Fruit fly (Drosophila melanogaster) whole organism, embryonic: Measurements from ENCODE around the gene mxc.

Experiments used
- Ada2b ChIP-seq: fragments of 200-800 bp; sonication (Bioruptor generic); IDR thresholded peaks from 2 replicates; pipeline ENCODE4 v1.3.6; 2022; ENCODE audit warnings: missing biosample characterization, missing genetic modification characterization
- Atf-2 ChIP-seq: fragments of 200-800 bp; sonication (Bioruptor generic); optimal IDR thresholded peaks from 2 replicates; lab custom pipeline; 2016; ENCODE audit warnings: missing biosample characterization, missing genetic modification characterization
- Bdp1 ChIP-seq: fragments of 200-800 bp; sonication (Bioruptor generic); optimal IDR thresholded peaks from 3 replicates; lab custom pipeline; 2016; ENCODE audit warnings: missing biosample characterization, missing genetic modification characterization
- CG10274 ChIP-seq: fragments of 200-800 bp; sonication (Bioruptor generic); optimal IDR thresholded peaks from 3 replicates; lab custom pipeline; 2017; ENCODE audit warnings: missing biosample characterization, mild to moderate bottlenecking, missing genetic modification characterization
- CG12391 ChIP-seq: fragments of 200-800 bp; sonication (Bioruptor generic); optimal IDR thresholded peaks from 3 replicates; lab custom pipeline; 2018; ENCODE audit warnings: missing biosample characterization, mild to moderate bottlenecking, missing genetic modification characterization, moderate library complexity
- CG17359 ChIP-seq: fragments of 200-800 bp; sonication (Bioruptor generic); optimal IDR thresholded peaks from 3 replicates; lab custom pipeline; 2018; ENCODE audit warnings: missing biosample characterization, mild to moderate bottlenecking, missing genetic modification characterization, moderate library complexity
- CG17361 ChIP-seq: fragments of 200-800 bp; sonication (Bioruptor generic); IDR thresholded peaks from 3 replicates; pipeline ENCODE4 v1.3.6; 2022; ENCODE audit warnings: missing biosample characterization, missing genetic modification characterization
- CG17568 ChIP-seq: fragments of 200-800 bp; sonication (Bioruptor generic); optimal IDR thresholded peaks from 2 replicates; lab custom pipeline; 2018; ENCODE audit warnings: missing biosample characterization, mild to moderate bottlenecking, missing genetic modification characterization, moderate library complexity
- CG17612 ChIP-seq: fragments of 200-800 bp; sonication (Bioruptor generic); IDR thresholded peaks from 2 replicates; pipeline ENCODE4 v1.3.6; 2022; ENCODE audit warnings: missing biosample characterization, missing genetic modification characterization
- CG17802 ChIP-seq: fragments of 200-800 bp; sonication (Bioruptor generic); optimal IDR thresholded peaks from 2 replicates; lab custom pipeline; 2018; ENCODE audit warnings: missing biosample characterization, mild to moderate bottlenecking, missing genetic modification characterization, moderate library complexity
- CG30431 ChIP-seq: fragments of 200-800 bp; sonication (Bioruptor generic); optimal IDR thresholded peaks from 2 replicates; lab custom pipeline; 2017; ENCODE audit warnings: missing biosample characterization, missing genetic modification characterization
- CG3726 ChIP-seq: fragments of 200-800 bp; sonication (Bioruptor generic); IDR thresholded peaks from 3 replicates; pipeline ENCODE4, ENCODE4 v1.3.6; 2022; ENCODE audit warnings: missing biosample characterization, missing genetic modification characterization
- CG4328 ChIP-seq: fragments of 200-800 bp; sonication (Bioruptor generic); optimal IDR thresholded peaks from 3 replicates; lab custom pipeline; 2017; ENCODE audit warnings: missing biosample characterization, missing genetic modification reagents, missing genetic modification characterization
- CG6272 ChIP-seq: fragments of 200-800 bp; sonication (Bioruptor generic); IDR thresholded peaks from 2 replicates; pipeline ENCODE4 v1.3.6; 2022; ENCODE audit warnings: missing biosample characterization, missing genetic modification characterization
- CG6654 ChIP-seq: fragments of 200-800 bp; sonication (Bioruptor generic); optimal IDR thresholded peaks from 2 replicates; lab custom pipeline; 2017; ENCODE audit warnings: missing biosample characterization, mild to moderate bottlenecking, missing genetic modification characterization
- CG8765 ChIP-seq: fragments of 200-800 bp; sonication (Bioruptor generic); IDR thresholded peaks from 2 replicates; pipeline ENCODE4 v1.3.6; 2022; ENCODE audit warnings: missing biosample characterization, missing genetic modification characterization
- CG9609 ChIP-seq: fragments of 200-800 bp; sonication (Bioruptor generic); optimal IDR thresholded peaks from 3 replicates; lab custom pipeline; 2016; ENCODE audit warnings: missing biosample characterization, missing genetic modification characterization
- Dbx ChIP-seq: fragments of 200-800 bp; sonication (Bioruptor generic); IDR thresholded peaks from 3 replicates; pipeline ENCODE4 v1.3.6; 2022; ENCODE audit warnings: missing biosample characterization, missing genetic modification characterization
- Eip74EF ChIP-seq, 2 experiments: fragments of 200-800 bp in 1 of 2; fragments of >200 bp in 1 of 2; sonication (Bioruptor generic) in 1 of 2; optimal IDR thresholded peaks; 2 replicates each; lab custom pipeline; 2017 to 2019; ENCODE audit warnings: missing biosample characterization in 2 of 2, missing genetic modification characterization in 2 of 2, mild to moderate bottlenecking in 1 of 2, moderate library complexity in 1 of 2
- Gug ChIP-seq: fragments of 200-800 bp; sonication (Bioruptor generic); IDR thresholded peaks from 4 replicates; pipeline ENCODE4 v1.3.6; 2022; ENCODE audit warnings: missing biosample characterization, missing genetic modification characterization
- Hmx ChIP-seq: fragments of 200-800 bp; sonication (Bioruptor generic); optimal IDR thresholded peaks from 2 replicates; lab custom pipeline; 2016; ENCODE audit warnings: missing biosample characterization, missing genetic modification characterization
- Hr51 ChIP-seq, 2 experiments: fragments of 200-800 bp; sonication (Bioruptor generic); optimal IDR thresholded peaks; 2 replicates in 1 of 2; 3 replicates in 1 of 2; lab custom pipeline; 2016 to 2018; ENCODE audit warnings: missing biosample characterization in 2 of 2, missing genetic modification characterization in 2 of 2, mild to moderate bottlenecking in 1 of 2, moderate library complexity in 1 of 2
- Hr78 ChIP-seq, 2 experiments: fragments of 200-800 bp in 1 of 2; fragments of >200 bp in 1 of 2; sonication (Bioruptor generic) in 1 of 2; optimal IDR thresholded peaks; 2 replicates each; lab custom pipeline; 2017 to 2019; ENCODE audit warnings: missing biosample characterization in 2 of 2, missing genetic modification characterization in 2 of 2, mild to moderate bottlenecking in 1 of 2, moderate library complexity in 1 of 2
- Hsf ChIP-seq: fragments of 200-800 bp; sonication (Bioruptor generic); optimal IDR thresholded peaks from 3 replicates; lab custom pipeline; 2016; ENCODE audit warnings: missing biosample characterization, missing genetic modification characterization
- Lhr ChIP-seq: fragments of 200-800 bp; sonication (Bioruptor generic); optimal IDR thresholded peaks from 3 replicates; lab custom pipeline; 2017; ENCODE audit warnings: mild to moderate bottlenecking, missing biosample characterization, missing genetic modification reagents, missing genetic modification characterization
- MTF-1 ChIP-seq: fragments of 200-800 bp; sonication (Bioruptor generic); optimal IDR thresholded peaks from 2 replicates; lab custom pipeline; 2018; ENCODE audit warnings: missing biosample characterization, mild to moderate bottlenecking, missing genetic modification characterization, borderline replicate concordance
- Nf-YC ChIP-seq: fragments of 200-800 bp; optimal IDR thresholded peaks from 3 replicates; lab custom pipeline; 2019; ENCODE audit warnings: missing biosample characterization, mild to moderate bottlenecking, missing genetic modification characterization, moderate library complexity
- Oli ChIP-seq: fragments of 200-800 bp; sonication (Bioruptor generic); optimal IDR thresholded peaks from 2 replicates; lab custom pipeline; 2018; ENCODE audit warnings: missing biosample characterization, mild to moderate bottlenecking, missing genetic modification characterization, moderate library complexity
- Pdp1 ChIP-seq, 2 experiments: fragments of 200-800 bp; sonication (Bioruptor generic); optimal IDR thresholded peaks; 3 replicates each; lab custom pipeline; 2016; ENCODE audit warnings: missing biosample characterization in 2 of 2, missing genetic modification characterization in 2 of 2, mild to moderate bottlenecking in 1 of 2, moderate library complexity in 1 of 2
- Sox100B ChIP-seq: fragments of 200-800 bp; sonication (Bioruptor generic); optimal IDR thresholded peaks from 3 replicates; lab custom pipeline; 2018; ENCODE audit warnings: missing biosample characterization, mild to moderate bottlenecking, missing genetic modification characterization
- Usf ChIP-seq: fragments of 200-800 bp; sonication (Bioruptor generic); optimal IDR thresholded peaks from 2 replicates; lab custom pipeline; 2017; ENCODE audit warnings: missing genotype, missing biosample characterization, missing genetic modification characterization
- YL-1 ChIP-seq: fragments of 200-800 bp; sonication (Bioruptor generic); optimal IDR thresholded peaks from 3 replicates; lab custom pipeline; 2017; ENCODE audit warnings: missing biosample characterization, mild to moderate bottlenecking, missing genetic modification characterization
- al ChIP-seq: fragments of 200-800 bp; sonication (Bioruptor generic); IDR thresholded peaks from 2 replicates; pipeline ENCODE4 v1.3.6; 2022; ENCODE audit warnings: missing biosample characterization, missing genetic modification characterization
- ase ChIP-seq: fragments of 200-800 bp; sonication (Bioruptor generic); IDR thresholded peaks from 3 replicates; pipeline ENCODE4 v1.3.6; 2022; ENCODE audit warnings: missing biosample characterization, missing genetic modification characterization
- chif ChIP-seq, 2 experiments: fragments of 200-800 bp; sonication (Bioruptor generic); optimal IDR thresholded peaks; 3 replicates each; lab custom pipeline; 2016; ENCODE audit warnings: missing biosample characterization in 2 of 2, missing genetic modification characterization in 2 of 2
- en ChIP-seq: fragments of 200-800 bp; sonication (Bioruptor generic); optimal IDR thresholded peaks from 2 replicates; lab custom pipeline; 2016; ENCODE audit warnings: missing biosample characterization, missing genetic modification characterization
- fd96Cb ChIP-seq: fragments of 200-800 bp; sonication (Bioruptor generic); optimal IDR thresholded peaks from 2 replicates; lab custom pipeline; 2018; ENCODE audit warnings: missing biosample characterization, mild to moderate bottlenecking, missing genetic modification characterization, moderate library complexity
- fru ChIP-seq: fragments of >200 bp; optimal IDR thresholded peaks from 2 replicates; lab custom pipeline; 2017
- gcm2 ChIP-seq: fragments of 200-800 bp; sonication (Bioruptor generic); optimal IDR thresholded peaks from 2 replicates; lab custom pipeline; 2016; ENCODE audit warnings: missing biosample characterization, missing genetic modification characterization
- grau ChIP-seq: fragments of 200-800 bp; optimal IDR thresholded peaks from 3 replicates; lab custom pipeline; 2019; ENCODE audit warnings: missing biosample characterization, mild to moderate bottlenecking, missing genetic modification characterization, moderate library complexity
- gsb ChIP-seq: fragments of 200-800 bp; sonication (Bioruptor generic); IDR thresholded peaks from 2 replicates; pipeline ENCODE4 v1.3.6; 2022; ENCODE audit warnings: missing biosample characterization, missing genetic modification characterization
- kay ChIP-seq: fragments of 200-800 bp; sonication (Bioruptor generic); optimal IDR thresholded peaks from 2 replicates; lab custom pipeline; 2016; ENCODE audit warnings: missing biosample characterization, missing genetic modification characterization
- pfk ChIP-seq: fragments of 200-800 bp; sonication (Bioruptor generic); optimal IDR thresholded peaks from 2 replicates; lab custom pipeline; 2018; ENCODE audit warnings: missing biosample characterization, mild to moderate bottlenecking, missing genetic modification characterization, moderate library complexity
- phol ChIP-seq: fragments of 200-800 bp; sonication (Bioruptor generic); optimal IDR thresholded peaks from 3 replicates; lab custom pipeline; 2018; ENCODE audit warnings: missing biosample characterization, mild to moderate bottlenecking, missing genetic modification characterization, moderate library complexity
- pnt ChIP-seq: fragments of 200-800 bp; sonication (Bioruptor generic); optimal IDR thresholded peaks from 3 replicates; lab custom pipeline; 2016; ENCODE audit warnings: missing biosample characterization, missing genetic modification characterization
- salm ChIP-seq: fragments of 200-800 bp; sonication (Bioruptor generic); optimal IDR thresholded peaks from 2 replicates; lab custom pipeline; 2018; ENCODE audit warnings: missing biosample characterization, mild to moderate bottlenecking, missing genetic modification characterization
- tna ChIP-seq: fragments of 200-800 bp; sonication (Bioruptor generic); IDR thresholded peaks from 2 replicates; pipeline ENCODE4 v1.3.6; 2022; ENCODE audit warnings: missing biosample characterization, missing genetic modification characterization; ENCODE audit not compliant: partially characterized antibody
- usp ChIP-seq: fragments of >200 bp; optimal IDR thresholded peaks from 2 replicates; lab custom pipeline; 2017; ENCODE audit warnings: missing biosample characterization, missing genetic modification characterization
- vfl ChIP-seq: fragments of 200-800 bp; sonication (Bioruptor generic); optimal IDR thresholded peaks from 2 replicates; lab custom pipeline; 2016; ENCODE audit warnings: missing biosample characterization, missing genetic modification characterization
- wek ChIP-seq: fragments of 200-800 bp; sonication (Bioruptor generic); optimal IDR thresholded peaks from 3 replicates; lab custom pipeline; 2018; ENCODE audit warnings: missing biosample characterization, mild to moderate bottlenecking, missing genetic modification characterization, moderate library complexity

mxc gene

DNA sequence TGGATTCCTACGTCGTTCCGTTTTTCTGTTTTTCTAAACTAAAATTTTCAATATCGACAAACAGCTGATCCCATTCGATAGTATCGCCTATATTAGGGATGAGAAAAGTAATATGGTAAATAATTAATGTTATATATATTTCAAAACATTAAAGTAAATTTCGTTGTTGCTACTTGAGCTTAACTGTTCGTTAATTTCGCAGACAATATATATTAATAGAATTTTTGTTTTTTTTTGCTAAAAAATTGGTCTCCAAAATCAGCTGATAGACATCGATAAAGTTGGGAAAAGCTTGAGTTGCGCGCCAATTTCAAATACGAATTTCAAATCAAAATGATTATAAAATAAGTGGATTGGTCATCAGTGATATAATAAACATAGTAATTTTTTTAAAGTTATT lies 46.9 kb downstream of the mxc start, which contains the start of gene CG12118 (continued):
- TF ChIP-seq CG9609 (GFP tag; lab: Kevin White, UChicago): peak; percentile 7
- peak in 1 of 2 experiments; percentile 54 for TF ChIP-seq Eip74EF (GFP tag; optimal IDR thresholded peaks at IDR 0.05; lab: Kevin White, UChicago)
- TF ChIP-seq salm (tag; lab: Kevin White, UChicago): peak; percentile 23
- TF ChIP-seq CG6272 (GFP tag; lab: Robert Waterston, UW): peak; percentile 80
- peak; percentile 67 for TF ChIP-seq vfl (GFP tag; lab: Kevin White, UChicago)
- peak; percentile 86 for TF ChIP-seq al (GFP tag; lab: Robert Waterston, UW)
- TF ChIP-seq CG17612 (GFP tag; lab: Robert Waterston, UW): peak; percentile 65
- TF ChIP-seq en (GFP tag; lab: Kevin White, UChicago): no peak
- peak; percentile 67 for TF ChIP-seq Sox100B
- no peak for TF ChIP-seq CG17568 (GFP tag; lab: Kevin White, UChicago)
- peak; percentile 67 for TF ChIP-seq grau (tag; lab: Kevin White, UChicago)
- peak; percentile 81; the same call in 1 of the 2 replicates for TF ChIP-seq tna (GFP tag; lab: Robert Waterston, UW)
- TF ChIP-seq fd96Cb (tag; lab: Kevin White, UChicago): peak; percentile 67
- peak; percentile 13 for TF ChIP-seq gcm2 (GFP tag; lab: Kevin White, UChicago)
- peak; percentile 33; the same call in 1 of the 2 replicates for TF ChIP-seq gsb (GFP tag; lab: Robert Waterston, UW)
- no peak for TF ChIP-seq Usf (GFP tag; lab: Kevin White, UChicago)
- no peak for TF ChIP-seq pfk
- TF ChIP-seq Hr78 (GFP tag; optimal IDR thresholded peaks at IDR 0.05; lab: Kevin White, UChicago): no peak
- TF ChIP-seq fru (lab: Kevin White, UChicago): no peak
- peak; percentile 52 for TF ChIP-seq Lhr (GFP tag; lab: Kevin White, UChicago)
- peak; percentile 71; the same call in 2 of the 3 replicates for TF ChIP-seq ase (GFP tag; lab: Robert Waterston, UW)
- TF ChIP-seq CG10274 (GFP tag; lab: Kevin White, UChicago): no peak
- peak; percentile 8 for TF ChIP-seq CG30431
- TF ChIP-seq kay (GFP tag; lab: Kevin White, UChicago): peak; percentile 62
- peak; percentile 71 for TF ChIP-seq Hsf (GFP tag; lab: Kevin White, UChicago)
- peak; percentile 53 to 80 for TF ChIP-seq Hr51 (GFP tag; optimal IDR thresholded peaks at IDR 0.05; lab: Kevin White, UChicago)
- TF ChIP-seq chif (GFP tag; optimal IDR thresholded peaks at IDR 0.05; lab: Kevin White, UChicago): peak; percentile 0 to 52
- TF ChIP-seq CG17802 (tag; lab: Kevin White, UChicago): peak; percentile 25
- no peak for TF ChIP-seq CG6654 (GFP tag; lab: Kevin White, UChicago)
- TF ChIP-seq CG17361 (GFP tag; lab: Robert Waterston, UW): peak; percentile 80
- TF ChIP-seq Ada2b (GFP tag; lab: Robert Waterston, UW): peak; percentile 75
- peak; percentile 59 for TF ChIP-seq Oli (tag; lab: Kevin White, UChicago)
- 0 out of 2 replicates have a peak, but pooled peaks have one; percentile 10 for TF ChIP-seq CG8765 (GFP tag; lab: Robert Waterston, UW)
- peak; percentile 91 for TF ChIP-seq CG12391 (tag; lab: Kevin White, UChicago)
- TF ChIP-seq usp (GFP tag; lab: Kevin White, UChicago): no peak
- no peak for TF ChIP-seq MTF-1 (GFP tag; lab: Kevin White, UChicago)
- TF ChIP-seq Dbx: peak; percentile 82
- TF ChIP-seq Nf-YC (tag; lab: Kevin White, UChicago): peak; percentile 51
- TF ChIP-seq Pdp1 (GFP tag; optimal IDR thresholded peaks at IDR 0.05; lab: Kevin White, UChicago): peak; percentile 35 to 52
- TF ChIP-seq Atf-2 (GFP tag; lab: Kevin White, UChicago): peak; percentile 9
- peak; percentile 58; the same call in 3 of the 4 replicates for TF ChIP-seq Gug (GFP tag; lab: Robert Waterston, UW)
- no peak for TF ChIP-seq wek (GFP tag; lab: Kevin White, UChicago)
- TF ChIP-seq phol (tag; lab: Kevin White, UChicago): peak; percentile 81
- peak; percentile 45 for TF ChIP-seq CG4328 (GFP tag; lab: Kevin White, UChicago)
- no peak for TF ChIP-seq Hmx
- peak; percentile 43 for TF ChIP-seq Bdp1 (GFP tag; lab: Kevin White, UChicago)
- TF ChIP-seq CG3726 (GFP tag; lab: Robert Waterston, UW): peak; percentile 5; the same call in 1 of the 3 replicates
- peak; percentile 80 for TF ChIP-seq CG17359 (tag; lab: Kevin White, UChicago)
- peak; percentile 44 for TF ChIP-seq YL-1 (GFP tag; lab: Kevin White, UChicago)
- TF ChIP-seq pnt (GFP tag; lab: Kevin White, UChicago): no peak
